Worm (Caenorhabditis elegans): ENCODE measurements around the gene Y34B4A.4.
A peak's percentile ranks its signal among the peaks of the same experiment; 100 is the strongest.

Gene Y34B4A.4

ce11 chrX:5275209-5275608, 11.1 kb downstream of the Y34B4A.4 start, which contains the start of gene hst-6 (continued):
- TF ChIP-seq repo-1 (tag; optimal IDR thresholded peaks at IDR 0.05) = no peak
- no peak for TF ChIP-seq ccch-3 (GFP tag; optimal IDR thresholded peaks at IDR 0.05)
- no peak for TF ChIP-seq xnd-1 (tag; optimal IDR thresholded peaks at IDR 0.05)
- no peak for TF ChIP-seq unc-130 (GFP tag; optimal IDR thresholded peaks at IDR 0.05)
- no peak; the same call in 1 of the 2 replicates for TF ChIP-seq hmg-20 (GFP tag; IDR thresholded peaks at IDR 0.05)
- peak; percentile 72 for TF ChIP-seq dox-1 (GFP tag; IDR thresholded peaks at IDR 0.05)
- no peak for TF ChIP-seq cebp-1 (GFP tag; IDR thresholded peaks at IDR 0.05)
- TF ChIP-seq cebp-1 (tag; optimal IDR thresholded peaks at IDR 0.05) = peak; percentile 63
- no peak for TF ChIP-seq B0035.1 (tag; optimal IDR thresholded peaks at IDR 0.05)
- TF ChIP-seq egl-44 (GFP tag; IDR thresholded peaks at IDR 0.05) = 0 out of 2 replicates have a peak, but pooled peaks have one; percentile 44
- peak; percentile 17 for TF ChIP-seq ztf-18 (tag; optimal IDR thresholded peaks at IDR 0.05)
- no peak for TF ChIP-seq pha-4 (tag; optimal IDR thresholded peaks at IDR 0.05)
- no peak for TF ChIP-seq C06A6.2 (GFP tag; conservative IDR thresholded peaks at IDR 0.05)
- no peak for TF ChIP-seq snpc-1.3 (tag; optimal IDR thresholded peaks at IDR 0.05; ENCODE audit: insufficient read depth)
- no peak for TF ChIP-seq F55B11.4 (tag; optimal IDR thresholded peaks at IDR 0.05; ENCODE audit: borderline replicate concordance, insufficient read depth)
- peak; percentile 31 for TF ChIP-seq gei-17 (GFP tag; optimal IDR thresholded peaks at IDR 0.05)
- TF ChIP-seq mel-28 (tag; optimal IDR thresholded peaks at IDR 0.05; ENCODE audit: borderline replicate concordance) = no peak
- no peak for TF ChIP-seq Y95B8A.8 (GFP tag; IDR thresholded peaks at IDR 0.05)
- no peak for TF ChIP-seq F49E8.2 (tag; optimal IDR thresholded peaks at IDR 0.05; ENCODE audit: insufficient read depth)
- no peak for TF ChIP-seq F57A8.1 (GFP tag; optimal IDR thresholded peaks at IDR 0.05)
- no peak for TF ChIP-seq snpc-1.1 (tag; optimal IDR thresholded peaks at IDR 0.05; ENCODE audit: insufficient read depth)
- peak in 1 of 3 experiments; percentile 43 for TF ChIP-seq lin-35 (GFP tag; optimal IDR thresholded peaks at IDR 0.05)
- no peak for TF ChIP-seq ceh-58 (GFP tag; IDR thresholded peaks at IDR 0.05)
- TF ChIP-seq aptf-2 (GFP tag; conservative IDR thresholded peaks at IDR 0.05) = no peak
- no peak for TF ChIP-seq madf-10 (tag; optimal IDR thresholded peaks at IDR 0.05)
- TF ChIP-seq ztf-28 (GFP tag; IDR thresholded peaks at IDR 0.05) = no peak
- peak; percentile 78 for TF ChIP-seq attf-3 (GFP tag; conservative IDR thresholded peaks at IDR 0.05)
- TF ChIP-seq ztf-6 (GFP tag; IDR thresholded peaks at IDR 0.05) = no peak
- TF ChIP-seq K11D2.4 (GFP tag; IDR thresholded peaks at IDR 0.05) = no peak
- no peak for TF ChIP-seq nhr-90 (tag; optimal IDR thresholded peaks at IDR 0.05)
- no peak for TF ChIP-seq egl-18 (GFP tag; IDR thresholded peaks at IDR 0.05)
- peak; percentile 73 for TF ChIP-seq attf-5 (GFP tag; optimal IDR thresholded peaks at IDR 0.05)
- TF ChIP-seq lin-54 (GFP tag; optimal IDR thresholded peaks at IDR 0.05) = no peak
- TF ChIP-seq Y79H2A.3 (GFP tag; conservative IDR thresholded peaks at IDR 0.05) = no peak
- TF ChIP-seq ekl-4 (GFP tag; IDR thresholded peaks at IDR 0.05) = peak; percentile 14; the same call in 1 of the 2 replicates
- peak in 1 of 2 experiments; percentile 6 for TF ChIP-seq let-607 (tag; optimal IDR thresholded peaks at IDR 0.05)
- no peak for TF ChIP-seq F39B2.1 (GFP tag; IDR thresholded peaks at IDR 0.05)
- TF ChIP-seq madf-8 (GFP tag; conservative IDR thresholded peaks at IDR 0.05) = no peak
- TF ChIP-seq dpl-1 (GFP tag; optimal IDR thresholded peaks at IDR 0.05) = no peak
- no peak for TF ChIP-seq sdz-38 (tag; optimal IDR thresholded peaks at IDR 0.05)
- TF ChIP-seq pbrm-1 (GFP tag; IDR thresholded peaks at IDR 0.05) = no peak
- TF ChIP-seq hsf-1 (GFP tag; IDR thresholded peaks at IDR 0.05) = no peak
- TF ChIP-seq bed-1 (GFP tag; IDR thresholded peaks at IDR 0.05) = no peak
- no peak for TF ChIP-seq hlh-12 (tag; optimal IDR thresholded peaks at IDR 0.05)
- TF ChIP-seq bed-2 (GFP tag; IDR thresholded peaks at IDR 0.05) = no peak
- TF ChIP-seq B0261.1 (tag; optimal IDR thresholded peaks at IDR 0.05) = no peak
- TF ChIP-seq lin-40 (tag; optimal IDR thresholded peaks at IDR 0.05) = peak; percentile 46
- no peak for TF ChIP-seq Y56A3A.18 (GFP tag; IDR thresholded peaks at IDR 0.05)
